Worm (Caenorhabditis elegans): ENCODE measurements around the gene xpo-1.

The xpo-1 gene

DNA sequence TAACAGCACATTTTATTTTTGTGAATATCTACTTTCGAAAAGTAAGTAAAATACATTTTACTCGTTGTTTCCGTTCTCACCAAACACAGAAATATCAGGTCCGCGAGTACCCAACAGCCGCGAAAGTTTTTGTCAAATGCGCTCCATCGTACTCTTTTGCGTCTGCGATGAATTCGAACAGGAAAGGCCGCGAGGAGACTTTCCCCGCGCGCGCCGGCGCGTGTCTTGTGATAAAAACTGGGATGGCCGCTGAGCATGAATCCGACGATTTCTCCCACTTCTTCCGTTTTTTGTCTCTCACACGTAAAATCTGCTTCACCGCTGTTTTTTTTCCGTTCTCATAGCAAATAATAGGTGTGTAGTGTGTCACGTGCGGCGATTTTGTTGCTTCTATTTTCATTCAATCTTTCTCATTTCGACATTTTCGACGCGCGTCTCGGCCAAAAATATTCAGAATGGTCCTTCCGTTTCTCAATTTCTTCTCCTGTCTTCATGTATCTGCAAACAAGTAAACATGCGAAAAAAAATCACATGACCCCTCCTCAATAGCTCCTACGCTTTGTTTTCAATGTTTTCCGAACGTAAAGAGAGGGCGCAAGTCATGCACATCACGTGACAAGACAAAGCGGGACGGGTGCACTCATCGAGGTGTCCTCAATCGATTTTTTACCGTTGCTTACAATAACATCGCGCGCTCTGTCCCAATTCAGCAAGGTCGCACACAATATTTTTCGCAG lies 632 bp upstream of the xpo-1 start, which contains the start of gene uvs-1 (continued):
- TF ChIP-seq Y56A3A.18 (GFP tag; IDR thresholded peaks at IDR 0.05) = no peak
- no peak for TF ChIP-seq F57A8.1 (GFP tag; optimal IDR thresholded peaks at IDR 0.05)
- TF ChIP-seq sdz-38 (tag; optimal IDR thresholded peaks at IDR 0.05) = no peak
- no peak for TF ChIP-seq snpc-3.4 (tag; optimal IDR thresholded peaks at IDR 0.05)
- TF ChIP-seq F22D6.2 (tag; optimal IDR thresholded peaks at IDR 0.05) = no peak
- peak; percentile 83 for TF ChIP-seq madf-8 (GFP tag; conservative IDR thresholded peaks at IDR 0.05)
- no peak; the same call in none of the 2 replicates for TF ChIP-seq zfh-2 (GFP tag; conservative IDR thresholded peaks at IDR 0.05)
- no peak for TF ChIP-seq chd-7 (tag; optimal IDR thresholded peaks at IDR 0.05)
- 0 out of 2 replicates have a peak, but pooled peaks have one; percentile 28 for TF ChIP-seq C17E4.6 (GFP tag; IDR thresholded peaks at IDR 0.05)
- no peak for TF ChIP-seq fkh-3 (tag; optimal IDR thresholded peaks at IDR 0.05)
- TF ChIP-seq efl-1 (GFP tag; optimal IDR thresholded peaks at IDR 0.05) = peak; percentile 89
- TF ChIP-seq nfyb-1 (GFP tag; IDR thresholded peaks at IDR 0.05) = no peak
- TF ChIP-seq attf-6 (GFP tag; IDR thresholded peaks at IDR 0.05) = peak; percentile 52; the same call in 1 of the 2 replicates

DNA sequence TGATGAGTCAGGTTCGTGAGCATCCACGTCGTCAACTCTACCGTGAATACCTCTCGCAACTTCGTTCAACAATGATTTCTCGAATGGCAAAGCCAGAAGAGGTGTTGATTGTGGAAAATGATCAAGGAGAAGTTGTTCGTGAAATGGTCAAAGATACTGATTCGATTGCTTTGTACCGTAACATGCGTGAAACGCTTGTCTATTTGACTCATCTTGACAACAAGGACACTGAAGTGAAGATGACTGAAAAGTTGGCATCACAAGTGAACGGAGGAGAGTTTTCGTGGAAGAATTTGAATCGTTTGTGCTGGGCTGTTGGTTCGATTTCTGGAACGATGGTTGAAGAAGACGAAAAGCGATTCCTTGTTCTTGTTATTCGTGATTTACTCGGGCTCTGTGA lies 1.8 kb downstream of the xpo-1 start:
- no peak for TF ChIP-seq hlh-12 (tag; optimal IDR thresholded peaks at IDR 0.05)
- TF ChIP-seq attf-3 (GFP tag; conservative IDR thresholded peaks at IDR 0.05) = no peak
- TF ChIP-seq F52B5.7 (tag; optimal IDR thresholded peaks at IDR 0.05) = no peak
- TF ChIP-seq mel-28 (tag; optimal IDR thresholded peaks at IDR 0.05; ENCODE audit: borderline replicate concordance) = no peak
- TF ChIP-seq lin-35 (GFP tag; optimal IDR thresholded peaks at IDR 0.05) = no peak
- no peak for TF ChIP-seq T07F8.4 (tag; optimal IDR thresholded peaks at IDR 0.05)
- TF ChIP-seq nhr-120 (GFP tag; IDR thresholded peaks at IDR 0.05) = no peak
- TF ChIP-seq Y95B8A.8 (GFP tag; IDR thresholded peaks at IDR 0.05) = no peak
- TF ChIP-seq ztf-22 (GFP tag; optimal IDR thresholded peaks at IDR 0.05) = no peak
- TF ChIP-seq mxl-1 (tag; optimal IDR thresholded peaks at IDR 0.05) = no peak

DNA sequence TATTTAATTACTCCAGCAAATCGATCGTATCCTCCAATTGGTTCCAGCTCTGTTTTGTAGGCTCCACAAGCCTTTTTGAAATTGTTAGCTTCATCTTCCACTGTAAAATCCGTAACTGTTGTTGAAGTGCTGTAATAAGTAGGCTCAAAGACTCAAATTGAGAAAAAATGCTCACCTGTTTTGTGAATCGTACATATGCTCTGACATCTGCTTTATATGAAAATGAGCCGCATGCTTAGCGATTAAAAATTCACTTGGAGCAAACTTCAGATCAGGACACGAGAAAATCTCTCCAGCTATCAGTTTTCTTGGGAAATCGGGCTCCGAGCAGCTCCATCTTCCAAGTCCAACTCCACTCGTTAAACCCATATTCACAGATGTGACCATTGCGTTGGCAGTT lies 3.6 kb downstream of the xpo-1 start:
- no peak for TF ChIP-seq attf-3 (GFP tag; conservative IDR thresholded peaks at IDR 0.05)
- TF ChIP-seq C17E4.6 (GFP tag; IDR thresholded peaks at IDR 0.05) = no peak
- TF ChIP-seq madf-6 (GFP tag; IDR thresholded peaks at IDR 0.05) = 0 out of 2 replicates have a peak, but pooled peaks have one; percentile 15

DNA sequence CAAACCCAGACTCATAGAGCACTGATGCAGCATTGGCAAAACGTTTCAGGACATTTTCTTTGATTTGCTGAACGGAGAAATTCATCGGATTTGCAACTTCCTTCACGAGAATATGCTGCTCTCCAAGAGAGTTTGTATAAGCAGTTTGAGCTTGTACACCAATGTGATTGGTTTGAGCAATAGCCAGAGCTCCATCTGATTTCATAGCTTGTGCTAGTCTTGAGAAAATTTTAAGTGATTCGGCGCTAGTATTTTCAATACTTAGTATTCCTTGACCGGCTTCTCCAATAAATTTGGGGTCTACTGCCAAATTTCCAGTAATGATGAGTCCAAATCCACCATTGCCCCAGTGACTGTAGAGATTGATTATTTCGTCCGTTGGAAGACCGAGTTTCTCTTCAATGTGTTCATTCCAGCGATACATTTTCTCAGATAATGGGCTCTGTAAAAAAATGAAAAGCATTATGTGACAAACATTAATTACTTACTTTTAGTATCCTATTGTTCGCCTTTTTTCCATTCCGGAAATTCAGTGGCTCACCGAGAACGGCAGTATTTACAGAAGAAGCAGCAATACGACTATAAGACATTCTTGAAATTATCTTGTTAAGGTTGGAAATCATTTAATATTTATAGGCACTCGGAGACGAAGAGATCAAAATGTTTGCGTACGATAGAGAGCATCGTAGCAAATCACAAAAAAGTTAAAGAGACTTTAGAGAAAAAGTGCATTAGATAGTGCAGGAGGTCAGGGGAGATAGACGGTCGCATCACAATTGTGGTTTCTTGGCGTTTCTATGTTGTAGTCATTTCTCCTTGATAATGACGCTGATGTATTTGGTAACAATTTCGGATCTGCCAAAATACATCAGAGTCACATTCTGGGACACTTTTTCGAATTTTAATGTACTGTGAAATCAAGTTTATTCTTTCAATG lies 4.7 kb downstream of the xpo-1 start, which contains the start of gene ZK742.3:
TSS of gene ZK742.3 (minus strand) at position 593 of the 937 bp plus-strand sequence.
- TF ChIP-seq cebp-1 (GFP tag; IDR thresholded peaks at IDR 0.05) = no peak
- peak; percentile 4 for TF ChIP-seq cebp-1 (tag; optimal IDR thresholded peaks at IDR 0.05)
- TF ChIP-seq ceh-40 (GFP tag; IDR thresholded peaks at IDR 0.05) = no peak
- TF ChIP-seq gei-17 (GFP tag; optimal IDR thresholded peaks at IDR 0.05) = no peak
- no peak for TF ChIP-seq rcor-1 (GFP tag; IDR thresholded peaks at IDR 0.05)
- peak; percentile 6 for TF ChIP-seq attf-5 (GFP tag; optimal IDR thresholded peaks at IDR 0.05)
- TF ChIP-seq nhr-80 (tag; optimal IDR thresholded peaks at IDR 0.05) = peak; percentile 63
- TF ChIP-seq lin-26 (GFP tag; IDR thresholded peaks at IDR 0.05) = 0 out of 2 replicates have a peak, but pooled peaks have one; percentile 20
